Worm (Caenorhabditis elegans) whole organism, early embryonic: ENCODE data around the gene T16G12.13.

Experiments used
- ama-1 ChIP-seq: fragments of 150-350 bp; optimal IDR thresholded peaks from 2 replicates; lab custom pipeline; 2014
- ceh-36 ChIP-seq: sonication (generic microtip); optimal IDR thresholded peaks from 2 replicates; lab custom pipeline; 2016; ENCODE audit warnings: missing genetic modification characterization, inconsistent platforms, missing compliant biosample characterization
- ets-7 ChIP-seq: sonication (generic microtip); optimal IDR thresholded peaks from 2 replicates; lab custom pipeline; 2016; ENCODE audit warnings: missing genotype, missing genetic modification characterization, missing compliant biosample characterization

ce11 chrIII:10078784-10079183, 18.1 kb downstream of the T16G12.13 start:
- TF ChIP-seq ama-1 (lab: Kevin White, UChicago) (no peak), ets-7 (tag; lab: Kevin White, UChicago) (no peak), ceh-36 (no peak)
